Worm (Caenorhabditis elegans) whole organism, L4 larva: Measurements from ENCODE around the gene F23A7.1.

ENCODE experiments used
- F44E2.7 ChIP-seq: fragments of 200-800 bp; sonication (Bioruptor generic); IDR thresholded peaks from 2 replicates; pipeline ENCODE4 v2.1.2; 2022; ENCODE audit warnings: missing genetic modification characterization, missing compliant biosample characterization
- Y5F2A.4 ChIP-seq: fragments of 200-800 bp; sonication (Bioruptor generic); optimal IDR thresholded peaks from 2 replicates; lab custom pipeline; 2018; ENCODE audit warnings: mild to moderate bottlenecking, missing genetic modification characterization, missing compliant biosample characterization
- aha-1 ChIP-seq: fragments of 150-350 bp; peaks from one replicate; lab custom pipeline; 2014; ENCODE audit warnings: missing biosample characterization, missing genetic modification characterization
- arid-1 ChIP-seq: fragments of 200-800 bp; sonication (Bioruptor generic); conservative IDR thresholded peaks from 2 replicates; pipeline ENCODE4 v1.3.6; 2022; ENCODE audit warnings: missing genetic modification reagents, missing genetic modification characterization, missing compliant biosample characterization
- attf-4 ChIP-seq: sonication (generic microtip); optimal IDR thresholded peaks from 3 replicates; lab custom pipeline; 2017; ENCODE audit warnings: missing biosample characterization, missing genetic modification characterization
- ceh-32 ChIP-seq: sonication (generic microtip); optimal IDR thresholded peaks from 2 replicates; lab custom pipeline; 2016; ENCODE audit warnings: mild to moderate bottlenecking, missing genetic modification characterization, missing compliant biosample characterization; ENCODE audit not compliant: poor library complexity
- ceh-62 ChIP-seq: sonication (generic microtip); optimal IDR thresholded peaks from 2 replicates; lab custom pipeline; 2017; ENCODE audit warnings: missing biosample characterization, missing genetic modification characterization
- ces-1 ChIP-seq: fragments of 150-350 bp; sonication (generic microtip); optimal IDR thresholded peaks from 4 replicates; lab custom pipeline; 2014; ENCODE audit warnings: missing biosample characterization, missing genetic modification reagents, missing genetic modification characterization
- daf-19 ChIP-seq: fragments of 200-800 bp; sonication (Bioruptor generic); conservative IDR thresholded peaks from 2 replicates; pipeline ENCODE4 v1.3.6; 2022; ENCODE audit warnings: missing genetic modification characterization, missing compliant biosample characterization
- dmd-6 ChIP-seq: fragments of 200-800 bp; sonication (Bioruptor generic); IDR thresholded peaks from 2 replicates; pipeline ENCODE4 v1.3.6; 2022; ENCODE audit warnings: missing genetic modification reagents, missing genetic modification characterization, missing compliant biosample characterization
- duxl-1 ChIP-seq: sonication (generic microtip); optimal IDR thresholded peaks from 2 replicates; lab custom pipeline; 2016; ENCODE audit warnings: mild to moderate bottlenecking, missing genetic modification characterization, moderate library complexity, missing compliant biosample characterization; ENCODE audit not compliant: poor library complexity
- dve-1 ChIP-seq: sonication (generic microtip); optimal IDR thresholded peaks from 2 replicates; lab custom pipeline; 2017; ENCODE audit warnings: antibody characterized with exemption, mild to moderate bottlenecking, missing genetic modification characterization, missing compliant biosample characterization; ENCODE audit not compliant: insufficient read depth
- fkh-10 ChIP-seq: fragments of 150-350 bp; optimal IDR thresholded peaks from 2 replicates; lab custom pipeline; 2014; ENCODE audit warnings: missing biosample characterization, missing genetic modification reagents, missing genetic modification characterization
- fos-1 ChIP-seq: fragments of 150-350 bp; optimal IDR thresholded peaks from 2 replicates; lab custom pipeline; 2014; ENCODE audit warnings: missing biosample characterization, missing genetic modification characterization
- hlh-11 ChIP-seq: fragments of 200-800 bp; sonication (Bioruptor generic); optimal IDR thresholded peaks from 2 replicates; lab custom pipeline; 2018; ENCODE audit warnings: mild to moderate bottlenecking, missing genetic modification characterization, missing compliant biosample characterization
- hlh-30 ChIP-seq: sonication (generic microtip); optimal IDR thresholded peaks from 2 replicates; lab custom pipeline; 2017; ENCODE audit warnings: antibody characterized with exemption, mild to moderate bottlenecking, missing genetic modification characterization, missing compliant biosample characterization; ENCODE audit not compliant: insufficient read depth
- hmg-1.1 ChIP-seq: fragments of 200-800 bp; sonication (Bioruptor generic); IDR thresholded peaks from 2 replicates; pipeline ENCODE4 v1.3.6; 2022; ENCODE audit warnings: missing genetic modification reagents, missing genetic modification characterization, missing compliant biosample characterization
- lin-1 ChIP-seq: fragments of 200-800 bp; sonication (Bioruptor generic); IDR thresholded peaks from 2 replicates; pipeline ENCODE4 v1.3.6; 2022; ENCODE audit warnings: missing genetic modification reagents, missing genetic modification characterization, missing compliant biosample characterization
- lin-15B ChIP-seq: fragments of 150-350 bp; sonication (generic microtip); optimal IDR thresholded peaks from 3 replicates; lab custom pipeline; 2014; ENCODE audit warnings: missing biosample characterization, missing genetic modification characterization
- lin-29 ChIP-seq: fragments of 200-800 bp; sonication (Bioruptor generic); IDR thresholded peaks from 2 replicates; pipeline ENCODE4 v1.3.6; 2022; ENCODE audit warnings: missing genetic modification reagents, missing genetic modification characterization, missing compliant biosample characterization
- lir-3 ChIP-seq: sonication (generic microtip); optimal IDR thresholded peaks from 2 replicates; lab custom pipeline; 2016; ENCODE audit warnings: mild to moderate bottlenecking, missing genetic modification characterization, missing compliant biosample characterization
- lsy-2 ChIP-seq, 2 experiments: fragments of 150-350 bp in 1 of 2; sonication (generic microtip) in 1 of 2; optimal IDR thresholded peaks; 2 replicates each; lab custom pipeline; 2014 to 2017; ENCODE audit warnings: missing biosample characterization in 2 of 2, missing genetic modification characterization in 2 of 2
- mxl-2 ChIP-seq: fragments of 200-800 bp; sonication (Bioruptor generic); conservative IDR thresholded peaks from 2 replicates; pipeline ENCODE4 v1.3.6; 2022; ENCODE audit warnings: missing genetic modification reagents, missing genetic modification characterization, missing compliant biosample characterization
- nhr-10 ChIP-seq: fragments of 150-350 bp; optimal IDR thresholded peaks from 2 replicates; lab custom pipeline; 2014; ENCODE audit warnings: missing biosample characterization, missing genetic modification characterization
- nhr-111 ChIP-seq: fragments of 200-800 bp; sonication (Bioruptor generic); optimal IDR thresholded peaks from 2 replicates; lab custom pipeline; 2018; ENCODE audit warnings: mild to moderate bottlenecking, missing genetic modification characterization, missing compliant biosample characterization
- nhr-237 ChIP-seq: sonication (generic microtip); optimal IDR thresholded peaks from 2 replicates; lab custom pipeline; 2017; ENCODE audit warnings: missing biosample characterization, missing genetic modification characterization
- nhr-28 ChIP-seq: fragments of 150-350 bp; optimal IDR thresholded peaks from 2 replicates; lab custom pipeline; 2014; ENCODE audit warnings: missing biosample characterization, missing genetic modification characterization
- nhr-41 ChIP-seq: fragments of 200-800 bp; sonication (Bioruptor generic); IDR thresholded peaks from 2 replicates; pipeline ENCODE4 v1.3.6; 2022; ENCODE audit warnings: missing genetic modification reagents, missing genetic modification characterization, missing compliant biosample characterization
- nhr-48 ChIP-seq: sonication (generic microtip); optimal IDR thresholded peaks from 2 replicates; lab custom pipeline; 2016; ENCODE audit warnings: mild to moderate bottlenecking, missing genetic modification characterization, missing compliant biosample characterization
- nhr-6 ChIP-seq: fragments of 150-350 bp; optimal IDR thresholded peaks from 2 replicates; lab custom pipeline; 2014; ENCODE audit warnings: missing biosample characterization, missing genetic modification characterization
- nhr-77 ChIP-seq: fragments of 150-350 bp; optimal IDR thresholded peaks from 2 replicates; lab custom pipeline; 2014; ENCODE audit warnings: missing biosample characterization, missing genetic modification characterization
- pha-4 ChIP-seq, 2 experiments: fragments of 150-350 bp in 1 of 2; fragments of 200-800 bp in 1 of 2; sonication (Bioruptor generic) in 1 of 2; IDR thresholded peaks in 1 of 2; optimal IDR thresholded peaks in 1 of 2; 2 replicates each; pipeline versions ENCODE4 v1.3.6 to Lab custom; 2014 to 2022; ENCODE audit warnings: missing genetic modification characterization in 2 of 2, missing genetic modification reagents in 2 of 2, missing biosample characterization in 1 of 2, missing compliant biosample characterization in 1 of 2
- pqm-1 ChIP-seq: sonication (generic microtip); optimal IDR thresholded peaks from 2 replicates; lab custom pipeline; 2017; ENCODE audit warnings: missing biosample characterization, missing genetic modification characterization
- saeg-2 ChIP-seq: fragments of 200-800 bp; sonication (Bioruptor generic); IDR thresholded peaks from 2 replicates; pipeline ENCODE4 v1.3.6; 2022; ENCODE audit warnings: missing genetic modification reagents, missing genetic modification characterization, missing compliant biosample characterization
- sdz-12 ChIP-seq: fragments of 200-800 bp; sonication (Bioruptor generic); optimal IDR thresholded peaks from 2 replicates; lab custom pipeline; 2018; ENCODE audit warnings: mild to moderate bottlenecking, missing genetic modification characterization, missing compliant biosample characterization
- set-16 ChIP-seq: fragments of 200-800 bp; sonication (Bioruptor generic); IDR thresholded peaks from 2 replicates; pipeline ENCODE4 v1.3.6; 2022; ENCODE audit warnings: missing genetic modification reagents, missing genetic modification characterization, missing compliant biosample characterization
- snpc-1.2 ChIP-seq: fragments of 200-800 bp; sonication (Bioruptor generic); IDR thresholded peaks from 2 replicates; pipeline ENCODE4 v1.3.6; 2022; ENCODE audit warnings: missing genetic modification reagents, missing genetic modification characterization, missing compliant biosample characterization
- snpc-4 ChIP-seq: fragments of 150-350 bp; optimal IDR thresholded peaks from 2 replicates; lab custom pipeline; 2014; ENCODE audit warnings: missing biosample characterization, missing genetic modification characterization
- spr-3 ChIP-seq: fragments of 200-800 bp; sonication (Bioruptor generic); optimal IDR thresholded peaks from 2 replicates; lab custom pipeline; 2018; ENCODE audit warnings: mild to moderate bottlenecking, missing genetic modification characterization, missing compliant biosample characterization
- unc-62 ChIP-seq, 3 experiments: fragments of 150-350 bp in 1 of 3; sonication (generic microtip); optimal IDR thresholded peaks in 2 of 3; peaks in 1 of 3; 1 replicate in 1 of 3; 2 replicates in 2 of 3; lab custom pipeline; 2014 to 2017; ENCODE audit warnings: missing biosample characterization in 3 of 3, missing genetic modification characterization in 3 of 3, missing genetic modification reagents in 3 of 3, missing genotype in 1 of 3
- zag-1 ChIP-seq: fragments of 150-350 bp; optimal IDR thresholded peaks from 2 replicates; lab custom pipeline; 2014; ENCODE audit warnings: missing biosample characterization, missing genetic modification characterization
- zfp-2 ChIP-seq: sonication (generic microtip); optimal IDR thresholded peaks from 2 replicates; lab custom pipeline; 2016; ENCODE audit warnings: mild to moderate bottlenecking, missing genetic modification characterization, missing compliant biosample characterization
- zip-2 ChIP-seq: fragments of 150-350 bp; optimal IDR thresholded peaks from 2 replicates; lab custom pipeline; 2014; ENCODE audit warnings: missing biosample characterization, missing genetic modification characterization
- ztf-11 ChIP-seq: fragments of 150-350 bp; optimal IDR thresholded peaks from 2 replicates; lab custom pipeline; 2014; ENCODE audit warnings: missing biosample characterization, missing genetic modification characterization

F23A7.1 gene

DNA sequence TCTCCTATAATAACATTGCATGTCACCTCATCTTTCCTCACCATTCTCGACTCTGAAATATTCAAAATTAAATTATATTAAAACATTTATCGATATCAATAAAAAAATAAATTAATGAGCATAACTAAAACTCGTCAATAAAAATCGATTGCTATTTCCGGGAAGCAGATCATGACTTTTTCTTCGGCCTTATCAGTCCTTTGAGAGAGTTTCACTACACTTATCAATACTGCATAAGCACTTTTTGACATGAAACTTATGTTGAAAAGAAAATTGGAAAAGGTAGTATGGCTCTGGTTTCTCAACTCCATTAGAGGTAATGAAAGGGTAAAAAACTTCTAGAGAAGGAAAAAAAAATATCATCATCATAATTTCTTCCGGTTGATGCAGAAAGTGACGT, 42.9 kb downstream of the F23A7.1 start (continued):
- TF ChIP-seq nhr-6 (tag; lab: Kevin White, UChicago) (no peak), dmd-6 (GFP tag; lab: Robert Waterston, UW) (peak; percentile 58; the same call in 1 of the 2 replicates), attf-4 (no peak), aha-1 (tag; lab: Kevin White, UChicago) (peak; percentile 30), lir-3 (no peak), nhr-48 (tag; lab: Kevin White, UChicago) (no peak), F44E2.7 (GFP tag; lab: Robert Waterston, UW) (no peak), saeg-2 (GFP tag; lab: Robert Waterston, UW) (no peak), duxl-1 (tag; lab: Kevin White, UChicago) (no peak), nhr-41 (GFP tag; lab: Robert Waterston, UW) (no peak), nhr-10 (no peak), Y5F2A.4 (no peak), hmg-1.1 (no peak), pha-4 (GFP tag; IDR thresholded peaks at IDR 0.05; lab: Robert Waterston, UW) (no peak), pha-4 (tag; optimal IDR thresholded peaks at IDR 0.05; lab: Kevin White, UChicago) (no peak), lin-1 (GFP tag; lab: Robert Waterston, UW) (0 out of 2 replicates have a peak, but pooled peaks have one; percentile 62), ces-1 (GFP tag; lab: Kevin White, UChicago) (no peak), dve-1 (tag; lab: Kevin White, UChicago) (peak; percentile 43), zip-2 (tag; lab: Kevin White, UChicago) (no peak), nhr-28 (tag; lab: Kevin White, UChicago) (peak; percentile 64), ztf-11 (no peak), ceh-62 (tag; lab: Kevin White, UChicago) (no peak), pqm-1 (peak; percentile 85), lsy-2 (tag; optimal IDR thresholded peaks at IDR 0.05; lab: Kevin White, UChicago) (no peak), set-16 (GFP tag; lab: Robert Waterston, UW) (no peak), nhr-111 (GFP tag; lab: Kevin White, UChicago) (no peak), zfp-2 (tag; lab: Kevin White, UChicago) (no peak), ceh-32 (tag; lab: Kevin White, UChicago) (no peak), spr-3 (GFP tag; lab: Kevin White, UChicago) (no peak), daf-19 (GFP tag; lab: Robert Waterston, UW) (no peak), lin-29 (GFP tag; lab: Robert Waterston, UW) (no peak), zag-1 (tag; lab: Kevin White, UChicago) (no peak), sdz-12 (GFP tag; lab: Kevin White, UChicago) (no peak), snpc-1.2 (no peak), nhr-77 (tag; lab: Kevin White, UChicago) (no peak), fkh-10 (no peak), lin-15B (tag; lab: Kevin White, UChicago) (no peak), snpc-4 (tag; lab: Kevin White, UChicago) (no peak), fos-1 (tag; lab: Kevin White, UChicago) (no peak), mxl-2 (no peak), nhr-237 (tag; lab: Kevin White, UChicago) (no peak), arid-1 (no peak)
- TF ChIP-seq, all 104 proteins: peak for 9

DNA sequence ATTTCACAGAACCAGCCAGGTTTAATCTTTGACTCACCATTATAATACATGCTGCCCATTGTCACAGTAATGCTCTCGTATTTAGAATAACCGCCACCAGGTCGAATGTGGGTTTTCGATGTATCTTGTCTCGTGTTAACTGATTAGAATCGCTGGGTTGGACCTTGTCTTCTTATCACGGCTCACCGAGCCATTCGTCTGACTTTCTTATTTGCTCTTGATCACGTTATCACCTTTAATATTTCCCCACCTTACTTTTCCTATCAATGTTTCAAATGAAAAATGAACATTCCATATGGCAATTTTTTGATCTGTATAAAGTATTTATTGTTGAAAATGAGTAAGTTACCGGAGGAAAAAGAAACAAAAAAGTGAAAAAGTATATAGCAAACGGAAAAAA, 44.8 kb downstream of the F23A7.1 start, which contains the start of gene sgk-1:
Gene sgk-1 (minus strand): TSS at position 130 of the 400 bp plus-strand sequence.
- TF ChIP-seq lin-29 (GFP tag; lab: Robert Waterston, UW) = no peak
- TF ChIP-seq dmd-6 (GFP tag; lab: Robert Waterston, UW) = 0 out of 2 replicates have a peak, but pooled peaks have one; percentile 31
- peak in 1 of 2 experiments; percentile 6 for TF ChIP-seq unc-62 (GFP tag; optimal IDR thresholded peaks at IDR 0.05 in 1 of 2; lab: Kevin White, UChicago)
- no peak for TF ChIP-seq unc-62 (tag; optimal IDR thresholded peaks at IDR 0.05; lab: Kevin White, UChicago)
- TF ChIP-seq lsy-2 (tag; optimal IDR thresholded peaks at IDR 0.05; lab: Kevin White, UChicago) = no peak
- TF ChIP-seq hlh-30 (tag; lab: Kevin White, UChicago) = peak; percentile 27
- peak; percentile 57 for TF ChIP-seq pqm-1
- peak; percentile 44 for TF ChIP-seq hlh-11
- TF ChIP-seq dve-1 (tag; lab: Kevin White, UChicago) = peak; percentile 40
